Worm (Caenorhabditis elegans) whole organism, late embryonic: ENCODE data around the gene ints-9.

Source experiments
- F13H6.1 ChIP-seq: sonication (generic microtip); optimal IDR thresholded peaks from 2 replicates; lab custom pipeline; 2016; ENCODE audit warnings: missing genetic modification characterization, missing compliant biosample characterization
- sdc-2 ChIP-seq: sonication (generic microtip); optimal IDR thresholded peaks from 2 replicates; lab custom pipeline; 2016; ENCODE audit warnings: missing genotype, missing genetic modification characterization, missing compliant biosample characterization

ce11 chrV:7529840-7530239 lies 45.8 kb upstream of the ints-9 start, which contains the start of gene swt-2:
- TF ChIP-seq sdc-2 (tag; lab: Kevin White, UChicago) (no peak), F13H6.1 (tag; lab: Kevin White, UChicago) (no peak)
